Fruit fly (Drosophila melanogaster): Measurements from ENCODE around the gene CG13361.

The CG13361 gene

dm6 chrX:765039-765508, 11.6 kb upstream of the CG13361 start, which contains the start of gene RpL22 (continued):
- TF ChIP-seq ttk (GFP tag; IDR thresholded peaks at IDR 0.05) (peak; percentile 63; the same call in 1 of the 2 replicates), nerfin-2 (GFP tag; IDR thresholded peaks at IDR 0.05; ENCODE audit: partially characterized antibody) (no peak), nerfin-1 (tag; optimal IDR thresholded peaks at IDR 0.05) (peak; percentile 66), CG17912 (GFP tag; optimal IDR thresholded peaks at IDR 0.05) (peak; percentile 64), hb (GFP tag; IDR thresholded peaks at IDR 0.05; ENCODE audit: partially characterized antibody) (no peak), Optix (GFP tag; IDR thresholded peaks at IDR 0.05) (peak; percentile 79; the same call in 2 of the 3 replicates), schlank (tag; optimal IDR thresholded peaks at IDR 0.05) (peak; percentile 86), C15 (GFP tag; IDR thresholded peaks at IDR 0.05) (peak; percentile 73; the same call in 1 of the 3 replicates), Ets97D (GFP tag; optimal IDR thresholded peaks at IDR 0.05) (peak; percentile 100), E2f2 (GFP tag; IDR thresholded peaks at IDR 0.05) (peak; percentile 73), Xrp1 (GFP tag; IDR thresholded peaks at IDR 0.05) (peak; percentile 61), Sry-δ (GFP tag; optimal IDR thresholded peaks at IDR 0.05) (peak; percentile 80), btn (GFP tag; optimal IDR thresholded peaks at IDR 0.05) (peak; percentile 85), CG2875 (GFP tag; optimal IDR thresholded peaks at IDR 0.05) (peak; percentile 93), CG10959 (GFP tag; IDR thresholded peaks at IDR 0.05) (peak; percentile 68), CG11696 (GFP tag; IDR thresholded peaks at IDR 0.05) (peak; percentile 61; the same call in 1 of the 2 replicates), z (GFP tag; IDR thresholded peaks at IDR 0.05) (peak; percentile 61; the same call in 2 of the 3 replicates), sob (GFP tag; IDR thresholded peaks at IDR 0.05) (peak; percentile 94), lilli (GFP tag; optimal IDR thresholded peaks at IDR 0.05) (peak; percentile 79), stc (GFP tag; IDR thresholded peaks at IDR 0.05) (peak; percentile 86), Dp (GFP tag; optimal IDR thresholded peaks at IDR 0.05) (peak; percentile 59), Side (GFP tag; optimal IDR thresholded peaks at IDR 0.05) (peak; percentile 94), CG15073 (GFP tag; optimal IDR thresholded peaks at IDR 0.05) (no peak), ken (GFP tag; IDR thresholded peaks at IDR 0.05) (peak; percentile 88), CG8765 (GFP tag; IDR thresholded peaks at IDR 0.05) (peak; percentile 47; the same call in 1 of the 2 replicates), hbn (GFP tag; IDR thresholded peaks at IDR 0.05; ENCODE audit: partially characterized antibody) (no peak), gem (tag; optimal IDR thresholded peaks at IDR 0.05) (peak; percentile 59), CG3065 (GFP tag; optimal IDR thresholded peaks at IDR 0.05) (peak; percentile 79), sqz (GFP tag; optimal IDR thresholded peaks at IDR 0.05) (peak; percentile 93), Tbp (GFP tag; optimal IDR thresholded peaks at IDR 0.05) (peak; percentile 16), disco-r (GFP tag; optimal IDR thresholded peaks at IDR 0.05) (peak; percentile 85), Doc3 (GFP tag; IDR thresholded peaks at IDR 0.05; ENCODE audit: partially characterized antibody) (no peak), kah (GFP tag; optimal IDR thresholded peaks at IDR 0.05) (peak; percentile 73), cad (GFP tag; optimal IDR thresholded peaks at IDR 0.05) (no peak), CG10267 (tag; optimal IDR thresholded peaks at IDR 0.05) (peak; percentile 84), danr (GFP tag; IDR thresholded peaks at IDR 0.05) (peak; percentile 60; the same call in 1 of the 2 replicates), Hand (GFP tag; optimal IDR thresholded peaks at IDR 0.05) (peak; percentile 71), CG9727 (GFP tag; optimal IDR thresholded peaks at IDR 0.05) (peak; percentile 93), Bdp1 (GFP tag; optimal IDR thresholded peaks at IDR 0.05) (peak; percentile 78), Elba2 (GFP tag; optimal IDR thresholded peaks at IDR 0.05) (peak; percentile 40), CG8924 (tag; optimal IDR thresholded peaks at IDR 0.05) (peak; percentile 79), HmgD (GFP tag; optimal IDR thresholded peaks at IDR 0.05) (peak; percentile 93), CG2116 (GFP tag; optimal IDR thresholded peaks at IDR 0.05) (peak; percentile 99), hth (optimal IDR thresholded peaks at IDR 0.05) (no peak), Rx (GFP tag; IDR thresholded peaks at IDR 0.05) (peak; percentile 87), YL-1 (GFP tag; optimal IDR thresholded peaks at IDR 0.05) (peak; percentile 96), nau (GFP tag; optimal IDR thresholded peaks at IDR 0.05) (peak; percentile 91), CG33213 (GFP tag; optimal IDR thresholded peaks at IDR 0.05) (peak; percentile 97), CG1529 (GFP tag; optimal IDR thresholded peaks at IDR 0.05) (peak; percentile 78), CG16813 (GFP tag; IDR thresholded peaks at IDR 0.05; ENCODE audit: partially characterized antibody) (0 out of 3 replicates have a peak, but pooled peaks have one; percentile 20), Gug (GFP tag; IDR thresholded peaks at IDR 0.05) (peak; percentile 51; the same call in 2 of the 4 replicates)

Measured in whole organism, embryonic.